Fruit fly (Drosophila melanogaster) ovary, adult (tissue): ENCODE results near the gene Cpr76Bc.

Experiments
- CG17801 ChIP-seq: fragments of 200-800 bp; optimal IDR thresholded peaks from 2 replicates; lab custom pipeline; 2019; ENCODE audit warnings: missing biosample characterization, mild to moderate bottlenecking, missing genetic modification characterization, moderate library complexity; ENCODE audit not compliant: partially characterized antibody

Cpr76Bc gene

DNA sequence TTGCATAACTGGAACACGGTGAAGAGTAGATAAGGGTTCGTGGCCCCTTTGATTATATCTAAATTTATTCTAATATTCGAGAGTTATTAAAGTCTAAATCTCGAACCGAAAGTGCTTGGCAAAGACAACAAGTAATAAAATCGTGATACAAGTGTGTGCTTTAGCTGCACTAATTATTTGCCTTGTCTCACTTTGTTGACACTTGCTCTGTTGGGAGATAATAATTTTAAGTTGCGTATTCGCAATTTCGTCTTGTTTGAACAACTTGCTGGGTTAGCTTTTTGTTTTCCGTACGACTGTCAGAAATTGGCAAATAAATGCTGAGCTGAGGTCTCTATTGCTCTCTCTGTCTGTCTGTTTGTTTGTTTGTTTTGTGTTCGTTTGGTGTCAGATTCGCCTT lies 16.0 kb upstream of the Cpr76Bc start:
- TF ChIP-seq CG17801 (GFP tag; lab: Kevin White, UChicago) = no peak

DNA sequence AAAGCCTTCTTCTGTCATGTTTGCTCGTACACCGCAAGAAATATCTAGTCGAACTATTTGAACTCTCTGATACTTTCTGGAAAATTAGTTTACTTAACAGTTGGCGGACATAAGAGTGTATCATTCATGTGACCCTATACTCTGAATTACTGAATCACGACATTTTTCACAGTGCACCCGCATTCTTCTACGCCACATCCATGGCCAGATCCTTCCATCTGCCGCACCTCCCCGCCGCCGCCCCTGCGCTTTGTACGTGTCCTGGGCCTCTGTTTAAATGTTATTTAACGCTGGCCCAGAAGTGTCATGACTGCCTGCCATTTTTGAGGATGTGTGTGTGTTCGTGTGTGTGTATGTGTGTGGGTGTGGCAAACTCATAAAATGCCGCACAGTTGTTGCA lies 8.1 kb upstream of the Cpr76Bc start:
- no peak for TF ChIP-seq CG17801 (GFP tag; lab: Kevin White, UChicago)

DNA sequence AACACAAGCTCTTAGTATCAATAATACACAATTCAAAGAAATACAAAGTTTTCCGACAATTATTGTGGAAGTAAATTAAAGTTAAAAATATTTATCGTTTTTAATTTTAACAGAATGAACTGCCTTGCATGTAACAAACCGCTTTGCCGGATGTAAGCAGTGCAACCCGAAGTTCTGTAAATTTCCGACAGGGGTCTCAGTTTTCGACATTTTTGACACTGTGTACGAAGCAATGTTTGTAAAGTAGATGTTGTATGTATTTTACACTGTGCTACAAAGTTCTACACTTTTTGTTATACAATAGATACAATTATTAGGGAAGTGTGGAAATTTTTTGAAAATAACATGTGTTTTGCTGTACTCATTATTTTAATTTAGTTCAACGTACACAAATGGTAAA lies 4.2 kb upstream of the Cpr76Bc start:
- TF ChIP-seq CG17801 (GFP tag; lab: Kevin White, UChicago) = no peak

DNA sequence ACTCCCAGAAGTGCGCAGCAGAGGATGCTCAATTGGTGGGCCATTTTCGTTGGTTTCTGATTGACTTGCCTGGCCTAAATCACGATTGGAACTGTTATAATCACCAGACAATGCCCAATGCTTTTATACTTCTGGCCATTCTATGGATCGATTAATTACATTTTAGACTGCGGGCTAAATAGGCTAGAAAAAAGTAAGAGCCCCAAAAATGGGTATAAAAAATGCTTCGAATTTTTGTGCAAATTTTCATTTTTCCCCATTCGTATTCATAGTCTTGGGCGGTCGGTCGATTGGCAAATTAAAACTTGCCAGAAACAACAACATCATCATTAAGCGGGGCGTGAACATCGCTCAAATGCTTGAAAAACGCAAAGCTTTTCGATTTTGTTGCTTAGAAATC lies 2.5 kb upstream of the Cpr76Bc start, which contains the start of gene Cpr76Ba:
Gene Cpr76Ba, minus strand, starts transcription at position 101 of the 400 bp plus-strand sequence.
- TF ChIP-seq CG17801 (GFP tag; lab: Kevin White, UChicago) = no peak

DNA sequence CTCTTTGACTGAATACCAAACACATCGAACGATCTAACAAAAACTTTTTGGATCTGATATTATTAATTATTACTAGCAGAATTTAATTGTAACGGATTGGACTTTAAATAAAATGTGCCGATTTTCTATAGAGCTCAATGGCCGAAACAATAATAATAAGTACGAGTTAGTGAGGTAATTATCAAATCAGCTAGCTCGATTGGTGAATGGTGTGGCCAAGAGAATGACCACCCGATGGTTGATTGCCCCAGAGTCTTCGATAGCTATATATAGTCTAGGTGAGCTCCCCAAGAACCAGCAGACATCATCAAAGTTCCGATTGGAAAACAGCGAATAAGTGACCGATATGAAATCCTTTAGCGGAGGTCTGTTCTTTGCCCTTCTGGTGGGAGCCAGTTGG lies 1.4 kb upstream of the Cpr76Bc start, which contains the start of gene Cpr76Bb:
Gene Cpr76Bb, plus strand, starts transcription at position 301 of the 400 bp plus-strand sequence.
- TF ChIP-seq CG17801 (GFP tag; lab: Kevin White, UChicago) = no peak

DNA sequence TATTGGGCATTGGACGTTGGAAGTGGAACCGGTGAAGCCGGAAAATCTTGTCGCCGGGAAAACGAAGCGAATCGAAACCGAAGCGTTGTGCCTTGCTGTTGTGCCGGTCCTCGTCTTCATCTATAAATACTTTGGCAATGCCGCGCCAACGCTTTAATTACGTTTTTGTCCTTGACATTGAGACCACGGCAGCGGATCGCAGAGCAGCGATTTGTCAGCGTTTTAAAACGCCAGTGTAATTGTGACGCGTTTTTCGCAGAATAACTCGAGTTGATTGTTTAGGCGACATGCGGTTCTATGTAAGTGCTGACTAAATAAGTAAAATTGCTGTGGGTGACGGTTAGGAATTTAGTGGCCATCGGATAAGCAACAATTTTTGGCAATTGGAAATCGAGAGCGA lies 348 bp downstream of the Cpr76Bc start:
- no peak for TF ChIP-seq CG17801 (GFP tag; lab: Kevin White, UChicago)

DNA sequence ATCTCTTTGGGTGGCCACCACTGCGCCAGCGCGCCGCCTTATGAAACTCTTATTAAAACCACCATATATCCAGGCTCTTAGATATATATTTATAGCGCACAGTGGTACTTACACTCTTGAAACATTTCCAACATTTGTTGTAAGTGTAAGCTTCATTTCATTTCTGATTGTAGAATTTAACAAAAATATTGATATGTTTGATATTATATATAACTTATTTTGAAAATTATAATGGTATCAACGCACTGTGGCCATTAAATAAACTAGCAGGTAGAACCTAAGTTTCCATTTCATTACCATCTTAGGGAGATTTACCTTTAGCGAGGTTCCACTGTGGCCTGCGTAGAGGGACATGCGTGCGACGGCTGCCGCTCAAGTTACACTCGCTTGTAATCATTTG lies 3.9 kb downstream of the Cpr76Bc start:
- TF ChIP-seq CG17801 (GFP tag; lab: Kevin White, UChicago) = no peak

DNA sequence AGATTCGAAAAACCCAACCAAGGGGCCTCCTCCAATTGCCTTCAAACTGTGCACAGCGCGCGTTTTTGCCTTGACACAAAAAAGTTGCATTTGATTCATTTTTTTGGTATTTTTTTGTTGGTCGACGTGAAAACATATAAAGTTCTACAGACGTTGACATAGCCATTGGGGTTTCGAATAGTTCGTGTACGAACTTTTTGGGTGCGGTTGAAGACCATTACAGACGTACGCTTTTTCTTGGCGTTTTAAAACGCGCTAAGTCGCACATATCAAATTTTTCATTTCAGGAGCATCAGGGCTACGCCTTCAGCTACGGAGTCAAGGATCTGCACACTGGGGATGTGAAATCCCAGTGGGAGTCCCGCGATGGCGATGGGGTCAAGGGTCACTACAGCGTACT lies 5.0 kb downstream of the Cpr76Bc start:
- no peak for TF ChIP-seq CG17801 (GFP tag; lab: Kevin White, UChicago)

DNA sequence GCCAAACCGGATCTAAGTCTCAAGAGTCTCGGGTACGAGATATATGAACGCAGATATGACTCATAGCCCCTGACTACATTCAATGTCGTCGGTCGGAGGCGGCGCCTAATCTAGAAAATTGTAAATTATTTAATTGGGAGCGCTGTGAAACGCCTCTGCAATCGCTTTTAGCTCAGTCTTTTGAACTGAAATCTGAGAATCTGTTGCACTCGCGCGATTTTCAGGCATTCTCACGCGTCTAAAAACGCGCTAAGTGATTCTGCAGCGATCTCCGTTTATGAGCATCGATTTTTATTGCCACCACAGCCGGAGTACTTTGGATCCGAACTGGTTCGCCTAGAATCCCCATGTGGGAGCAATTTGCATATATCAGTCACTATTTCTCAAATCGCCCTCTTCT lies 7.8 kb downstream of the Cpr76Bc start:
- TF ChIP-seq CG17801 (GFP tag; lab: Kevin White, UChicago) = no peak

DNA sequence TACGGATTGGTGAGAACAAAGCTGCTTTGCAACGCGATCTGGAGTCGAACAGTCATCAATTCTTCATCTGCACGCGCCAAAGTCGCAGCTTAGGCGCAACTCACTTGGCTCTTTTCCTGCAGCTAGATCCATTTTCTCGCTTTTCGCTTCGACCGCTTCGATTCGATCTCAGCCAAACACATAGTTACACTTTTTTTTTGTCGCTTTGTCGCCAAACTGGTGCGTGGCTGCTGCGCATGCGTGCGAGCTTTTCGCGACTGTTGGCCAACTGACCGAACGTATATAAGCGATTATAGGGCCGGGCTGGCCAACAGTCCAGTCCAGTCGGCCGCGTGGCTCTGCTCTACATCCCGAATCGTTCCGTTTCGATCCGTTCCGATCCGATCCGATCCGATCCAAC lies 11.7 kb downstream of the Cpr76Bc start, which contains the start of gene Cpr76Bd:
Gene Cpr76Bd, plus strand, starts transcription at position 301 of the 400 bp plus-strand sequence.
- no peak for TF ChIP-seq CG17801 (GFP tag; lab: Kevin White, UChicago)

DNA sequence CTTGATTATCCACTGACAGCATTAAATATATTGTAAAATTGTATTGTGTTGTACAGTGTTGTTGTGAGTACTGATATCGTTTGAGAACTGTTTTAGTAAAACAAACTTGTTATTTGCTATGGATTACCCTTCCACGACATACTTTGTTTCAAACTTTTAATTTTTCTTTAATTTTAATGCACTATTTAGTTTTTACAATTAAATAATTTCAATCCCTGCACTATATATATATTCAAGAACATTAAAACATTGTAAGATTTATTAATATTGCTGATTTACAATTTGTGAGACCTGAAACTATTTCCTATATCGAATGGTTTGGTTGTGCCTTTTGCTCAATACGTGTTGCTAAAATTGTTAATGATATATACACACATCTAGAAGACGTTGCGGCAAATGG lies 23.4 kb downstream of the Cpr76Bc start, which contains the start of the genes CG46434 and Dred:
Gene CG46434, minus strand, starts transcription at position 101 of the 400 bp plus-strand sequence.
Gene Dred, minus strand, starts transcription at position 101 of the 400 bp plus-strand sequence.
- no peak for TF ChIP-seq CG17801 (GFP tag; lab: Kevin White, UChicago)

DNA sequence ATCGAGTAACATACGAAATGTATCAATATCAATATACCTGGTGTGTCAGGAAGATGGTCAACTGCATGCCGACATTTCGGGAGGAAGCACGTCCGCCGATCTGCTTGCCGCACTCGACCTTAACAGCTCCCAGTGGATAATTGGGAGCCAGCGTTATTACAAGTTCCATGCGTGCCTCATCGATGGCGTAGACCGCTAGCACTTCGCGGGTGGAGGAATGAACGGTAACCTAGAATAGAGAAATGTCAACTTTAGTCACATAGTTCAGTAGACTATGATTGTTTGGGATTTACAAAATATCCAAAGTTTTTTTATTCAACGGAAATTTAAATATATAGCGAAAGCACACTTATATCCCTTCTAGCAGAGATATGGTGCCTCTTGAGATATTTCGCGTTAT lies 24.1 kb downstream of the Cpr76Bc start, which contains the start of the genes CG46435 and Rcd7:
Gene CG46435, plus strand, starts transcription at position 301 of the 400 bp plus-strand sequence.
Gene Rcd7, plus strand, starts transcription at position 301 of the 400 bp plus-strand sequence.
- TF ChIP-seq CG17801 (GFP tag; lab: Kevin White, UChicago) = no peak

DNA sequence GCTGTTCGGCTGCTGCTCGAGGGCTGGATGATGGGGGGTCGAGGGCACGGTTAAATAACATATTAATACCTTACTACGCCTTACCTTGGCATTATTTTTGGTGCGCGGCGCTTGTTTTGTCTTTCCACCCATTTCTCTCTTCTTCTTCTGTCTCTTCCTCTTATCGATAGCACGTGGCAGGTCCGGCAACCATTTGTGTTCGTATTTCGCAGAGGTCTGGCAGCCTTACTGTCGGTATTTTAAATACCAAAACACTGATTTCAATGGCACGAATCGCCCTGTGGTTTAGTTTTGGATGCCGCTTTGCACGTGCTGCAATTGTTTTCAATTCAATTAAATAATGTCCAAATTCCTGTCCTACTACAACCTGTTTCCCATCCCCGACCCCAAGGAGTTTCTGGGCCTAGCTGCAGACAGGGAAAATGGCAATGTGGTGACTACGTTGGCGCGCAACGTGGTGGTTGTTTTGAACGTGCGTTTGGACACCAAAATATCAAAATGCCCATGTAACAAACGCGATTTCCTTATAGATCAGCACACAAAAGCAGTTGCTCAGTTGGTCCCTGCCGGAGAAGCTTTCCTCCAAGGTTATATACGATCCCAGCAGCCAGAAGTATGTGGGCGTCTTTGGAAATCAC lies 31.5 kb downstream of the Cpr76Bc start, which contains the start of the genes Ltn1 and CG9300:
Gene Ltn1, minus strand, starts transcription at position 155 of the 638 bp plus-strand sequence.
Gene CG9300, plus strand, starts transcription at position 285 of the 638 bp plus-strand sequence.
- TF ChIP-seq CG17801 (GFP tag; lab: Kevin White, UChicago) = peak; percentile 27

DNA sequence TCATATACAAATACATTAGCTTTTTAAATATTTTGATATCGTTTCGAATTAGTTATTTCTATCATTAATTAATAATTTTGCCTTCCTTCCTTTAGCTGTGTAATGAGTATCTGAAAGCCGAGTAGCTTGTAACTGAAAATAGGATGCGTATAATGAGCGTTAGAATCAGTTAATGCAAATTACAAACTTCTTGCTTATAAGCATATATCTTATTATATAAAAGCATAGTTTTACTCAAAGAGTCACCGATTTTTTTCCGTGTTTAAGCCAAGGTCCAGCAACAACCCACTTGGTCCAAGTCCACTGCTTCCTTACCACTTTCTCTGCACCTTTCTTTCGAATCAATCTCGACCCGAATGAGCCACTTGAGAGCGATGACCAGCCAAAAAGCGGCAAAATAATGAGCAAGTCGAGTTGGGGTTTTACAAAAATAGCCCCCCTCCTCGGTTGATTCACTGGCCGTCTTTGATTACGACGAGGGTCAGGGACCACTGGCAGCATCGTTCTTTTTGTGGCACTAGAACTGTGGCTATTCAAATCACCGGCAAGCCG lies 35.2 kb downstream of the Cpr76Bc start:
- no peak for TF ChIP-seq CG17801 (GFP tag; lab: Kevin White, UChicago)

DNA sequence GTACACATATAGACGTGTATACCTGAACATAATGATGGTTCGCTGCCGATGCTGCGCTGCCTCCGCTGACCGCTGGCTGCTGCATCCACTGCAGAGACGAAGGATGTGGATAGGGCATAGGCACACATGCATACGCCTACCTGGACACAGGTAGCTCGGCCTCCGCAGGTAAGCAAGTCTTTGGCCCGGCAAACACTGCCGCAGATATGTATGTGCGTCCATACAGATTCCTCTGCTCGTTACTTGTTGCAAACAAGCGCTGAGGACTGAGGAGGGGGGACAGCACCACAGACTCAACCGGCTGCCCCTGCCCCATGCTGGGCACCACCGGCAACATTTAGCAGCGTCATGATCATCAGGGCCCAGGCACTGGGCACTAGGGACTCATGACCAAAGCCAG lies 36.0 kb downstream of the Cpr76Bc start:
- no peak for TF ChIP-seq CG17801 (GFP tag; lab: Kevin White, UChicago)
